Worm (Caenorhabditis elegans) whole organism, mixed stage, embryonic: ENCODE measurements around the gene gly-4.

Experiments
- blmp-1 ChIP-seq: fragments of 150-350 bp; optimal IDR thresholded peaks from 2 replicates; lab custom pipeline; 2014; ENCODE audit warnings: missing biosample characterization, missing genetic modification characterization
- hlh-1 ChIP-seq: fragments of 150-350 bp; optimal IDR thresholded peaks from 2 replicates; lab custom pipeline; 2014; ENCODE audit warnings: missing biosample characterization, missing genetic modification reagents, missing genetic modification characterization
- mab-5 ChIP-seq: fragments of 150-350 bp; optimal IDR thresholded peaks from 2 replicates; lab custom pipeline; 2014; ENCODE audit warnings: missing biosample characterization, missing genetic modification characterization
- nhr-12 ChIP-seq: fragments of 150-350 bp; optimal IDR thresholded peaks from 2 replicates; lab custom pipeline; 2014; ENCODE audit warnings: missing biosample characterization, missing genetic modification characterization
- nhr-28 ChIP-seq: fragments of 150-350 bp; optimal IDR thresholded peaks from 2 replicates; lab custom pipeline; 2014; ENCODE audit warnings: missing biosample characterization, missing genetic modification characterization

- TF ChIP-seq nhr-28 (no peak), nhr-12 (no peak), mab-5 (no peak), hlh-1 (tag; lab: Kevin White, UChicago) (no peak), blmp-1 (tag; lab: Kevin White, UChicago) (no peak)
Observed at ce11 chrV:19915973-19916605, 20.9 kb upstream of the gly-4 start, which contains the start of the genes chk-2 and Y60A3A.19.
